Worm (Caenorhabditis elegans) whole organism, L1 larva: Measurements from ENCODE around the gene arrd-6.
A peak's percentile ranks its signal among the peaks of the same experiment; 100 is the strongest.

ENCODE experiments used
- aha-1 ChIP-seq: fragments of 150-350 bp; optimal IDR thresholded peaks from 2 replicates; lab custom pipeline; 2014; ENCODE audit warnings: missing biosample characterization, missing genetic modification characterization
- efl-1 ChIP-seq, 4 experiments: fragments of 150-350 bp; optimal IDR thresholded peaks in 3 of 4; peaks in 1 of 4; 1 replicate in 1 of 4; 2 replicates in 3 of 4; lab custom pipeline; 2014; ENCODE audit warnings: missing biosample characterization in 2 of 4, missing genetic modification characterization in 2 of 4, missing genetic modification reagents in 2 of 4
- ets-5 ChIP-seq: fragments of 200-800 bp; sonication (Bioruptor generic); IDR thresholded peaks from 2 replicates; pipeline ENCODE4 v1.3.6; 2022; ENCODE audit warnings: missing genetic modification characterization, missing compliant biosample characterization
- fkh-10 ChIP-seq: sonication (generic microtip); optimal IDR thresholded peaks from 2 replicates; lab custom pipeline; 2017; ENCODE audit warnings: missing biosample characterization, missing genetic modification reagents, missing genetic modification characterization
- lin-39 ChIP-seq: fragments of 150-350 bp; optimal IDR thresholded peaks from 2 replicates; lab custom pipeline; 2014; ENCODE audit warnings: missing biosample characterization, missing genetic modification reagents, missing genetic modification characterization
- nhr-12 ChIP-seq: sonication (generic microtip); optimal IDR thresholded peaks from 2 replicates; lab custom pipeline; 2017; ENCODE audit warnings: missing biosample characterization, missing genetic modification characterization
- nhr-28 ChIP-seq: fragments of 150-350 bp; optimal IDR thresholded peaks from 2 replicates; lab custom pipeline; 2014; ENCODE audit warnings: missing biosample characterization, missing genetic modification characterization

DNA sequence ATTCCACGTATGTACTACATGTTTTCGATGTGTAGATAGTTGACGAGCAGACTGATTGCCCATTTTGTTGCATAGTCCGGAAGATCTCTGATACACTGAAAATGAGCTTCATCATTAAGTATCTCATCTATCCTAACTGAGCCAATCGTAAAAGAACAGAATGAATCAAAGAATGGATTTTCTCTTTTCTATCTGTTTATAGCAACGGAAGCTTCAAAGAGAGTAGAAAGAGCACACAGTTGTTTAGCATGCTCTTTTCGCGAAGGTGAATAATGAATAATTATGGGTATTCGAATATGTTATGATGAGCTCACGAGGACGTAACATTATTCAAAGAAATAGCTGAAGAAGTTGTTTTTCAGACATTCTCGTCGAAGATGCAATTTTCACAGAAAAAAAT is 31.4 kb upstream of the arrd-6 start, which contains the start of gene glb-4:
- no peak for TF ChIP-seq efl-1 (optimal IDR thresholded peaks at IDR 0.05; lab: Kevin White, UChicago)
- no peak for TF ChIP-seq efl-1 (GFP tag; optimal IDR thresholded peaks at IDR 0.05 in 1 of 2; lab: Kevin White, UChicago)
- no peak for TF ChIP-seq nhr-28
- TF ChIP-seq ets-5 (GFP tag; lab: Robert Waterston, UW): no peak
- TF ChIP-seq fkh-10 (GFP tag; lab: Kevin White, UChicago): peak; percentile 7
- TF ChIP-seq lin-39 (tag; lab: Kevin White, UChicago): no peak
- TF ChIP-seq nhr-12: no peak
- TF ChIP-seq aha-1: no peak
